Worm (Caenorhabditis elegans) whole organism, young adult: ENCODE results near the gene hat-1.

Experiments used
- B0336.3 ChIP-seq: fragments of 200-800 bp; sonication (Bioruptor generic); IDR thresholded peaks from 2 replicates; pipeline ENCODE4 v1.3.6; 2022; ENCODE audit warnings: missing genetic modification characterization, missing compliant biosample characterization
- C06A6.2 ChIP-seq: fragments of 200-800 bp; sonication (Bioruptor generic); conservative IDR thresholded peaks from 2 replicates; pipeline ENCODE4 v1.3.6; 2022; ENCODE audit warnings: missing genetic modification characterization, missing compliant biosample characterization
- F33H1.4 ChIP-seq: fragments of 200-800 bp; sonication (Bioruptor generic); IDR thresholded peaks from 2 replicates; pipeline ENCODE4 v1.3.6; 2022; ENCODE audit warnings: missing genetic modification reagents, missing genetic modification characterization, missing compliant biosample characterization
- F57A8.1 ChIP-seq: fragments of 200-800 bp; sonication (Bioruptor generic); optimal IDR thresholded peaks from 2 replicates; lab custom pipeline; 2018; ENCODE audit warnings: mild to moderate bottlenecking, missing genetic modification characterization, moderate library complexity, missing compliant biosample characterization
- K12H6.12 ChIP-seq: fragments of 200-800 bp; sonication (Bioruptor generic); optimal IDR thresholded peaks from 2 replicates; lab custom pipeline; 2018; ENCODE audit warnings: mild to moderate bottlenecking, missing genetic modification characterization, missing compliant biosample characterization
- T07F8.4 ChIP-seq: sonication (generic microtip); optimal IDR thresholded peaks from 2 replicates; lab custom pipeline; 2016; ENCODE audit warnings: mild to moderate bottlenecking, missing genetic modification characterization, moderate library complexity, missing compliant biosample characterization
- Y56A3A.18 ChIP-seq: fragments of 200-800 bp; sonication (Bioruptor generic); IDR thresholded peaks from 2 replicates; pipeline ENCODE4 v1.3.6; 2022; ENCODE audit warnings: missing genetic modification reagents, missing genetic modification characterization, missing compliant biosample characterization
- Y79H2A.3 ChIP-seq: fragments of 200-800 bp; sonication (Bioruptor generic); conservative IDR thresholded peaks from 2 replicates; pipeline ENCODE4 v1.3.6; 2022; ENCODE audit warnings: missing genetic modification reagents, missing genetic modification characterization, missing compliant biosample characterization
- aptf-2 ChIP-seq: fragments of 200-800 bp; sonication (Bioruptor generic); conservative IDR thresholded peaks from 2 replicates; pipeline ENCODE4 v1.3.6; 2022; ENCODE audit warnings: missing genetic modification reagents, missing genetic modification characterization, missing compliant biosample characterization
- athp-1 ChIP-seq: sonication (generic microtip); optimal IDR thresholded peaks from 2 replicates; lab custom pipeline; 2017; ENCODE audit warnings: mild to moderate bottlenecking, missing genetic modification characterization, missing compliant biosample characterization
- attf-5 ChIP-seq: fragments of 200-800 bp; sonication (Bioruptor generic); optimal IDR thresholded peaks from 2 replicates; lab custom pipeline; 2018; ENCODE audit warnings: mild to moderate bottlenecking, missing genetic modification characterization, missing compliant biosample characterization
- attf-6 ChIP-seq: fragments of 200-800 bp; sonication (Bioruptor generic); IDR thresholded peaks from 2 replicates; pipeline ENCODE4 v1.3.6; 2022; ENCODE audit warnings: missing genetic modification reagents, missing genetic modification characterization, missing compliant biosample characterization
- bed-1 ChIP-seq: fragments of 200-800 bp; sonication (Bioruptor generic); IDR thresholded peaks from 2 replicates; pipeline ENCODE4 v1.3.6; 2022; ENCODE audit warnings: missing genetic modification reagents, missing genetic modification characterization, missing compliant biosample characterization
- cebp-2 ChIP-seq: fragments of 200-800 bp; sonication (Bioruptor generic); IDR thresholded peaks from 2 replicates; pipeline ENCODE4 v1.3.6; 2022; ENCODE audit warnings: missing genetic modification characterization, missing compliant biosample characterization
- ceh-27 ChIP-seq: fragments of 200-800 bp; sonication (Bioruptor generic); optimal IDR thresholded peaks from 2 replicates; lab custom pipeline; 2018; ENCODE audit warnings: mild to moderate bottlenecking, missing genetic modification characterization, moderate library complexity, missing compliant biosample characterization
- ceh-79 ChIP-seq: sonication (generic microtip); optimal IDR thresholded peaks from 2 replicates; lab custom pipeline; 2017; ENCODE audit warnings: mild to moderate bottlenecking, missing genetic modification characterization, missing compliant biosample characterization
- chd-7 ChIP-seq: sonication (generic microtip); optimal IDR thresholded peaks from 2 replicates; lab custom pipeline; 2016; ENCODE audit warnings: mild to moderate bottlenecking, missing genetic modification characterization, moderate library complexity, missing compliant biosample characterization
- dox-1 ChIP-seq: fragments of 200-800 bp; sonication (Bioruptor generic); IDR thresholded peaks from 2 replicates; pipeline ENCODE4 v1.3.6; 2022; ENCODE audit warnings: missing genetic modification reagents, missing genetic modification characterization, missing compliant biosample characterization
- efl-1 ChIP-seq: fragments of 150-350 bp; optimal IDR thresholded peaks from 2 replicates; lab custom pipeline; 2014; ENCODE audit warnings: missing biosample characterization, missing genetic modification reagents, missing genetic modification characterization
- egl-44 ChIP-seq: fragments of 200-800 bp; sonication (Bioruptor generic); IDR thresholded peaks from 2 replicates; pipeline ENCODE4 v1.3.6; 2022; ENCODE audit warnings: missing genetic modification reagents, missing genetic modification characterization, missing compliant biosample characterization
- fkh-3 ChIP-seq: sonication (generic microtip); optimal IDR thresholded peaks from 2 replicates; lab custom pipeline; 2016; ENCODE audit warnings: mild to moderate bottlenecking, missing genetic modification characterization, missing compliant biosample characterization
- gei-17 ChIP-seq: fragments of 200-800 bp; sonication (Bioruptor generic); optimal IDR thresholded peaks from 2 replicates; lab custom pipeline; 2018; ENCODE audit warnings: mild to moderate bottlenecking, missing genetic modification characterization, missing compliant biosample characterization
- him-1 ChIP-seq: sonication (generic microtip); optimal IDR thresholded peaks from 2 replicates; lab custom pipeline; 2016; ENCODE audit warnings: missing genotype, missing genetic modification reagents, missing genetic modification characterization, missing compliant biosample characterization
- hlh-26 ChIP-seq: fragments of 200-800 bp; sonication (Bioruptor generic); conservative IDR thresholded peaks from 2 replicates; pipeline ENCODE4 v1.3.6; 2022; ENCODE audit warnings: missing genetic modification reagents, missing genetic modification characterization, missing compliant biosample characterization
- hmg-20 ChIP-seq: fragments of 200-800 bp; sonication (Bioruptor generic); IDR thresholded peaks from 2 replicates; pipeline ENCODE4 v1.3.6; 2022; ENCODE audit warnings: missing genetic modification reagents, missing genetic modification characterization, missing compliant biosample characterization
- let-526 ChIP-seq: fragments of 200-800 bp; sonication (Bioruptor generic); IDR thresholded peaks from 2 replicates; pipeline ENCODE4 v1.3.6; 2022; ENCODE audit warnings: missing genetic modification reagents, missing genetic modification characterization, missing compliant biosample characterization
- lin-35 ChIP-seq, 3 experiments: fragments of 150-350 bp in 2 of 3; sonication (generic microtip) in 1 of 3; optimal IDR thresholded peaks; 2 replicates each; lab custom pipeline; 2014 to 2018; ENCODE audit warnings: missing biosample characterization in 3 of 3, missing genetic modification characterization in 3 of 3, missing genetic modification reagents in 3 of 3
- lin-40 ChIP-seq: sonication (generic microtip); optimal IDR thresholded peaks from 2 replicates; lab custom pipeline; 2016; ENCODE audit warnings: missing genetic modification characterization, mild to moderate bottlenecking, missing compliant biosample characterization, missing genotype, missing genetic modification reagents
- lsl-1 ChIP-seq: fragments of 200-800 bp; sonication (Bioruptor generic); optimal IDR thresholded peaks from 2 replicates; lab custom pipeline; 2018; ENCODE audit warnings: mild to moderate bottlenecking, missing genetic modification characterization, moderate library complexity, missing compliant biosample characterization
- madf-6 ChIP-seq: fragments of 200-800 bp; sonication (Bioruptor generic); IDR thresholded peaks from 2 replicates; pipeline ENCODE4 v1.3.6; 2022; ENCODE audit warnings: missing genetic modification reagents, missing genetic modification characterization, missing compliant biosample characterization
- madf-8 ChIP-seq: fragments of 200-800 bp; sonication (Bioruptor generic); conservative IDR thresholded peaks from 2 replicates; pipeline ENCODE4 v1.3.6; 2022; ENCODE audit warnings: missing genetic modification reagents, missing genetic modification characterization, missing compliant biosample characterization
- mel-28 ChIP-seq: sonication (generic microtip); optimal IDR thresholded peaks from 2 replicates; lab custom pipeline; 2016; ENCODE audit warnings: borderline replicate concordance, mild to moderate bottlenecking, missing genetic modification characterization, missing compliant biosample characterization
- mxl-1 ChIP-seq: sonication (generic microtip); optimal IDR thresholded peaks from 2 replicates; lab custom pipeline; 2016; ENCODE audit warnings: missing genetic modification characterization, missing compliant biosample characterization
- nfya-1 ChIP-seq: sonication (generic microtip); optimal IDR thresholded peaks from 2 replicates; lab custom pipeline; 2017; ENCODE audit warnings: antibody characterized with exemption, missing compliant biosample characterization, missing genetic modification characterization, borderline replicate concordance; ENCODE audit not compliant: insufficient read depth
- nfyb-1 ChIP-seq: fragments of 200-800 bp; sonication (Bioruptor generic); IDR thresholded peaks from 2 replicates; pipeline ENCODE4 v1.3.6; 2022; ENCODE audit warnings: missing genetic modification reagents, missing genetic modification characterization, missing compliant biosample characterization
- nhr-120 ChIP-seq: fragments of 200-800 bp; sonication (Bioruptor generic); IDR thresholded peaks from 2 replicates; pipeline ENCODE4 v1.3.6; 2022; ENCODE audit warnings: missing genetic modification characterization, missing compliant biosample characterization
- nhr-80 ChIP-seq: sonication (generic microtip); optimal IDR thresholded peaks from 2 replicates; lab custom pipeline; 2016; ENCODE audit warnings: missing genetic modification characterization, missing compliant biosample characterization
- nhr-90 ChIP-seq: sonication (generic microtip); optimal IDR thresholded peaks from 2 replicates; lab custom pipeline; 2016; ENCODE audit warnings: missing genotype, mild to moderate bottlenecking, missing genetic modification characterization, missing compliant biosample characterization
- rpc-1 ChIP-seq, 2 experiments: fragments of 150-350 bp in 1 of 2; sonication (generic microtip) in 1 of 2; optimal IDR thresholded peaks; 2 replicates each; lab custom pipeline; 2014 to 2018; ENCODE audit warnings: missing biosample characterization in 1 of 2, missing genetic modification characterization in 1 of 2, missing genetic modification reagents in 1 of 2, missing genotype in 1 of 2
- sptf-2 ChIP-seq: fragments of 200-800 bp; sonication (Bioruptor generic); optimal IDR thresholded peaks from 2 replicates; lab custom pipeline; 2018; ENCODE audit warnings: mild to moderate bottlenecking, missing genetic modification characterization, missing compliant biosample characterization
- tbp1 ChIP-seq: fragments of 200-800 bp; sonication (Bioruptor generic); optimal IDR thresholded peaks from 2 replicates; lab custom pipeline; 2018; ENCODE audit warnings: mild to moderate bottlenecking, missing genetic modification characterization, missing compliant biosample characterization
- unc-130 ChIP-seq: sonication (generic microtip); optimal IDR thresholded peaks from 2 replicates; lab custom pipeline; 2016; ENCODE audit warnings: missing genetic modification reagents, missing genetic modification characterization, missing compliant biosample characterization
- ztf-3 ChIP-seq: fragments of 200-800 bp; sonication (Bioruptor generic); optimal IDR thresholded peaks from 2 replicates; lab custom pipeline; 2018; ENCODE audit warnings: mild to moderate bottlenecking, missing genetic modification characterization, missing compliant biosample characterization

The hat-1 gene

DNA sequence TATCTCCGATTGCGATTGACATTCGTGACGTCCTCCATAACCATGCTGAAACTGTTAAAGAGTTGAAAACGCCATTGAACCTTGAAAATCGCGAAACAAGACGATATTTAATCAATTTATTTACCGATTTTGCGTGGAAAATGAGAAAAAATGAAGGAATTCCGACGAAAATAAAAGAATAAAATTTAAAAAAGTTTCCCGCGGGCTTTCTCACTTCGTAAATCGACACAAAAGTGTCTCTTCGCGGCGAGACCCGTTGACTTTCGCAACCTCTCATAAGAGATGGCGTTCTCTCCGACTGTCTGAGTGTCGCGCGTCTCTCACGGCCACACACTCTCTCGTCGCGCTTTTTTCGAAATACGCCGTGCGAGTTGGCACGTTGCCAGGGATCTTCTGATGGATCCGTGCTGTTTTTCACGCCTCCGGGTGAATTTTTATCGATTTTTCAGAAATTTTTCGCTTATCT is at the start of gene hat-1 (continued):
- peak; percentile 75 for TF ChIP-seq tbp1 (GFP tag; lab: Kevin White, UChicago)
- peak; percentile 99 for TF ChIP-seq B0336.3 (GFP tag; lab: Robert Waterston, UW)
- TF ChIP-seq hmg-20 (GFP tag; lab: Robert Waterston, UW) = 0 out of 2 replicates have a peak, but pooled peaks have one; percentile 50
- TF ChIP-seq, all 124 proteins: peak for 76

DNA sequence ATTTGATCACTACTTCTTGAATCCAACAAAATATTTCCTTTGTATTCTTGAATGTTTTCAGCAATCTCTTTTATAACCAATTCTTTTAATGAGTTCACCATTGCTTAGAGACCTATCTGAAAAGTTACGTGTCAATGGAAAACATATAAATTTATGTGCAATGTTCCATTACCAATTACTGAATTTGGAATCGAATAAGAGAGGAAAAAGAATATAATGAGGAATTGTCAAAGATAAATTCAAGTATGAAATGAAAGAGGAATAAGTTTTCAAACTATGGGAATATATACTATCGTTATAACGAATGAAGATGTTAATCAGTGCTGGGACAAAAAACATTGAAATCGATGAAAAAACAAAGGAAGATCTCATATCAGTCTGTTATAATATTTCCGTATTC is 44.0 kb upstream of the hat-1 start, which contains the start of gene H04D03.4:
Gene H04D03.4, minus strand, starts transcription at position 101 of the 400 bp plus-strand sequence.
- TF ChIP-seq efl-1 (GFP tag; lab: Kevin White, UChicago) (no peak), ztf-3 (GFP tag; lab: Kevin White, UChicago) (no peak), ceh-79 (tag; lab: Kevin White, UChicago) (no peak), him-1 (tag; lab: Kevin White, UChicago) (no peak), C06A6.2 (GFP tag; lab: Robert Waterston, UW) (no peak), lin-40 (tag; lab: Kevin White, UChicago) (no peak), let-526 (GFP tag; lab: Robert Waterston, UW) (no peak), attf-5 (GFP tag; lab: Kevin White, UChicago) (no peak), mel-28 (tag; lab: Kevin White, UChicago) (no peak), nfyb-1 (no peak), gei-17 (GFP tag; lab: Kevin White, UChicago) (no peak), Y79H2A.3 (GFP tag; lab: Robert Waterston, UW) (no peak)

DNA sequence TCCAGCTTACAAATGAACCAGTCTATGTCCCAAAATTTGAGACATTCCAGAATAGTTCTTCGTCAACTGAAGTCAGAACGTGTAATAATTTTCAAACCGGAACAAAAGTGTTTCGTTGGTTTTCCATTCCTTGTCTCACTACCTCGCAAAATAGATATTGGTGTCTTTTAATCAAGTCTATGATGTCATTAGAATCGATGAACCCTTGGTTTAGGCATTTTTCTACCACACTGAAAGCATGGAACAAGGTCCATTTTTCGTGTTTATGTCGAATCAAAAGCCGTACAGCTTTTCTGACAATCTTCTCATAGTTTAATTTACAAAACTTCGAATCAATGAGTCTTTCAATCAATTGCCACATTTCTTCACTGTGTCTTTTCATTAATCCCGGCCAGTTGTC is 39.7 kb upstream of the hat-1 start, which contains the start of gene H04D03.7:
Gene H04D03.7, minus strand, starts transcription at position 101 of the 400 bp plus-strand sequence.
- no peak for TF ChIP-seq Y56A3A.18
- no peak for TF ChIP-seq athp-1 (tag; lab: Kevin White, UChicago)
- no peak for TF ChIP-seq hlh-26
- TF ChIP-seq cebp-2 (GFP tag; lab: Robert Waterston, UW) = no peak
- no peak for TF ChIP-seq mxl-1 (tag; lab: Kevin White, UChicago)
- TF ChIP-seq F57A8.1 (GFP tag; lab: Kevin White, UChicago) = no peak
- no peak for TF ChIP-seq aptf-2
- no peak for TF ChIP-seq B0336.3 (GFP tag; lab: Robert Waterston, UW)
- TF ChIP-seq bed-1 = no peak
- no peak for TF ChIP-seq chd-7
- TF ChIP-seq efl-1 (GFP tag; lab: Kevin White, UChicago) = no peak
- TF ChIP-seq dox-1 (GFP tag; lab: Robert Waterston, UW) = no peak
- TF ChIP-seq fkh-3 = no peak
- TF ChIP-seq ceh-27 = no peak
- no peak for TF ChIP-seq nhr-120
- no peak for TF ChIP-seq K12H6.12
- no peak for TF ChIP-seq egl-44 (GFP tag; lab: Robert Waterston, UW)
- TF ChIP-seq sptf-2 (GFP tag; lab: Kevin White, UChicago) = no peak
- TF ChIP-seq nhr-90 = no peak

DNA sequence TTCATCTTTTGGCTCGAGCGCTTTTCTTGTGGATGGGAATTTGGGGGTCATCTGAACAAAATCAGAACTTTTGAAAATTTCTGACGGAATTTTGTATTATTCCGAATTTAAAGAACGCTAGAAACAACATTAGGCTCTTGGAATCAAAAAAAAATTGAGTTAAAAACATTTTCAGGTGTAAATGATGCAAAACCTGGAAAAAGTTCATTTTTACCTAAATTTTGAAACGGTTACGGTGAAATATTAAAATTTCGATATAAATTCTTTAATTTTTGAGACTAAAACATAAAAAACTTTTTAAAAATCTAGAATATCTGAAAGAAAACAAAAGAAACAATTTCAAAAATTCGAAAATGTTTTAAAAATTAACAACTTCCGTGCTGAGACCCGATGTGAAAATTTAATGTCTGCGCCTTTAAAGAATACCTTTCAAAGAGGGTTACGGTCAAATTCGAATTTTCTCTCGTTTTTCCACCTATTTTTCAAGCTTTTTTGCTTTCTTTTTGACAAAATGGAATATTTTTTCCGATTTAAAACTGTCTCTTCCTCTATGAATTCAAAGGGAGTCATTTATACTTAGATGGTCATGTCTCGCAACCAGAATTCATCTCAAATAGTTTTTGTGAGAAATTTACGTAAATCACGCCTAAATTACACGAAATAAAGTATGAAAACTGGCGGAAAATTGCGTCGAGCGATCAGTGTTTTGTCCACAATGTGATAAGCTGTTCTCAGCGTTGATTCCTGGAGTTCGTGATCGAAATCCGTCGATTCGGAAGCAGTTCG is 35.5 kb upstream of the hat-1 start, which contains the start of the genes H04D03.2 and ecps-2:
Gene H04D03.2, minus strand, starts transcription at position 51 of the 786 bp plus-strand sequence.
Gene ecps-2, plus strand, starts transcription at position 736 of the 786 bp plus-strand sequence.
- TF ChIP-seq K12H6.12 = no peak
- TF ChIP-seq lin-35 (GFP tag; optimal IDR thresholded peaks at IDR 0.05; lab: Kevin White, UChicago) = no peak
- TF ChIP-seq lsl-1 (GFP tag; lab: Kevin White, UChicago) = peak; percentile 82
- no peak for TF ChIP-seq rpc-1 (optimal IDR thresholded peaks at IDR 0.05; lab: Kevin White, UChicago)
- no peak for TF ChIP-seq rpc-1 (tag; optimal IDR thresholded peaks at IDR 0.05; lab: Kevin White, UChicago)
- no peak for TF ChIP-seq unc-130 (GFP tag; lab: Kevin White, UChicago)
- no peak for TF ChIP-seq madf-8 (GFP tag; lab: Robert Waterston, UW)
- no peak for TF ChIP-seq mxl-1 (tag; lab: Kevin White, UChicago)
- peak; percentile 85 for TF ChIP-seq madf-6 (GFP tag; lab: Robert Waterston, UW)
- no peak for TF ChIP-seq T07F8.4 (tag; lab: Kevin White, UChicago)
- TF ChIP-seq hlh-26 = no peak
- TF ChIP-seq F33H1.4 (GFP tag; lab: Robert Waterston, UW) = peak; percentile 82
- TF ChIP-seq nfya-1 (tag; lab: Kevin White, UChicago) = no peak
- no peak for TF ChIP-seq attf-6 (GFP tag; lab: Robert Waterston, UW)
- no peak for TF ChIP-seq nhr-80 (tag; lab: Kevin White, UChicago)
- TF ChIP-seq efl-1 (GFP tag; lab: Kevin White, UChicago) = peak; percentile 25
